Fruit fly (Drosophila melanogaster) whole organism, embryonic: ENCODE results near the gene CG31538.

Experiments
- CG10366 ChIP-seq: fragments of 200-800 bp; sonication (Bioruptor generic); IDR thresholded peaks from 2 replicates; pipeline ENCODE4 v1.3.6; 2022; ENCODE audit warnings: missing biosample characterization, missing genetic modification characterization
- CG10431 ChIP-seq: fragments of 200-800 bp; sonication (Bioruptor generic); optimal IDR thresholded peaks from 3 replicates; lab custom pipeline; 2018; ENCODE audit warnings: missing biosample characterization, mild to moderate bottlenecking, missing genetic modification characterization
- CG10979 ChIP-seq: fragments of 200-800 bp; sonication (Bioruptor generic); optimal IDR thresholded peaks from 2 replicates; lab custom pipeline; 2018; ENCODE audit warnings: missing biosample characterization, mild to moderate bottlenecking, missing genetic modification characterization, moderate library complexity
- CG11398 ChIP-seq: fragments of 200-800 bp; sonication (Bioruptor generic); optimal IDR thresholded peaks from 2 replicates; lab custom pipeline; 2016; ENCODE audit warnings: missing biosample characterization, missing genetic modification characterization
- CG11456 ChIP-seq: fragments of 200-800 bp; sonication (Bioruptor generic); IDR thresholded peaks from 3 replicates; pipeline ENCODE4 v1.3.6; 2022; ENCODE audit warnings: missing biosample characterization, missing genetic modification characterization
- CG12155 ChIP-seq: fragments of 200-800 bp; sonication (Bioruptor generic); optimal IDR thresholded peaks from 3 replicates; lab custom pipeline; 2016; ENCODE audit warnings: missing biosample characterization, missing genetic modification characterization
- CG13624 ChIP-seq: fragments of 200-800 bp; sonication (Bioruptor generic); optimal IDR thresholded peaks from 2 replicates; lab custom pipeline; 2016; ENCODE audit warnings: missing biosample characterization, missing genetic modification characterization
- CG14860 ChIP-seq: fragments of 200-800 bp; sonication (Bioruptor generic); IDR thresholded peaks from 3 replicates; pipeline ENCODE4 v1.3.6; 2022; ENCODE audit warnings: missing biosample characterization, missing genetic modification characterization; ENCODE audit not compliant: partially characterized antibody
- CG16813 ChIP-seq: fragments of 200-800 bp; sonication (Bioruptor generic); IDR thresholded peaks from 3 replicates; pipeline ENCODE4 v1.3.6; 2022; ENCODE audit warnings: missing biosample characterization, missing genetic modification characterization; ENCODE audit not compliant: partially characterized antibody
- CG1792 ChIP-seq: fragments of 200-800 bp; sonication (Bioruptor generic); optimal IDR thresholded peaks from 2 replicates; lab custom pipeline; 2016; ENCODE audit warnings: missing biosample characterization, missing genetic modification characterization
- CG2129 ChIP-seq: fragments of 200-800 bp; sonication (Bioruptor generic); IDR thresholded peaks from 2 replicates; pipeline ENCODE4 v1.3.6; 2022; ENCODE audit warnings: missing biosample characterization, missing genetic modification characterization; ENCODE audit not compliant: partially characterized antibody
- CG31365 ChIP-seq: fragments of 200-800 bp; sonication (Bioruptor generic); optimal IDR thresholded peaks from 2 replicates; lab custom pipeline; 2018; ENCODE audit warnings: missing biosample characterization, mild to moderate bottlenecking, missing genetic modification characterization
- CG4730 ChIP-seq: fragments of 200-800 bp; sonication (Bioruptor generic); IDR thresholded peaks from 2 replicates; pipeline ENCODE4 v1.3.6; 2022; ENCODE audit warnings: missing biosample characterization, missing genetic modification characterization
- CG6689 ChIP-seq: fragments of 200-800 bp; sonication (Bioruptor generic); IDR thresholded peaks from 2 replicates; pipeline ENCODE4 v1.3.6; 2022; ENCODE audit warnings: missing biosample characterization, missing genetic modification characterization
- CG7372 ChIP-seq: fragments of 200-800 bp; sonication (Bioruptor generic); IDR thresholded peaks from 2 replicates; pipeline ENCODE4 v1.3.6; 2022; ENCODE audit warnings: missing biosample characterization, missing genetic modification characterization
- CG9727 ChIP-seq: fragments of 200-800 bp; sonication (Bioruptor generic); optimal IDR thresholded peaks from 3 replicates; lab custom pipeline; 2017; ENCODE audit warnings: missing biosample characterization, mild to moderate bottlenecking, missing genetic modification characterization
- Doc2 ChIP-seq: fragments of 200-800 bp; sonication (Bioruptor generic); IDR thresholded peaks from 2 replicates; pipeline ENCODE4 v1.3.6; 2022; ENCODE audit warnings: missing biosample characterization, missing genetic modification characterization
- Fer2 ChIP-seq: fragments of 200-800 bp; sonication (Bioruptor generic); optimal IDR thresholded peaks from 2 replicates; lab custom pipeline; 2018; ENCODE audit warnings: missing biosample characterization, mild to moderate bottlenecking, missing genetic modification characterization, moderate library complexity
- Hr39 ChIP-seq: fragments of >200 bp; optimal IDR thresholded peaks from 2 replicates; lab custom pipeline; 2017
- Kr ChIP-seq: fragments of 200-800 bp; sonication (Bioruptor generic); optimal IDR thresholded peaks from 2 replicates; lab custom pipeline; 2017; ENCODE audit warnings: missing biosample characterization, mild to moderate bottlenecking, missing genetic modification characterization
- Max ChIP-seq: fragments of 200-800 bp; sonication (Bioruptor generic); optimal IDR thresholded peaks from 2 replicates; lab custom pipeline; 2016; ENCODE audit warnings: missing biosample characterization, mild to moderate bottlenecking, missing genetic modification characterization
- Oaz ChIP-seq: fragments of 200-800 bp; sonication (Bioruptor generic); IDR thresholded peaks from 2 replicates; pipeline ENCODE4 v1.3.6; 2022; ENCODE audit warnings: missing biosample characterization, missing genetic modification characterization
- Ptx1 ChIP-seq: fragments of 200-800 bp; sonication (Bioruptor generic); IDR thresholded peaks from 2 replicates; pipeline ENCODE4 v1.3.6; 2022; ENCODE audit warnings: missing biosample characterization, missing genetic modification characterization
- Spps ChIP-seq: fragments of 200-800 bp; sonication (Bioruptor generic); optimal IDR thresholded peaks from 2 replicates; lab custom pipeline; 2018; ENCODE audit warnings: missing biosample characterization, mild to moderate bottlenecking, missing genetic modification characterization
- amos ChIP-seq: fragments of 200-800 bp; sonication (Bioruptor generic); IDR thresholded peaks from 2 replicates; pipeline ENCODE4 v1.3.6; 2022; ENCODE audit warnings: missing biosample characterization, missing genetic modification characterization; ENCODE audit not compliant: partially characterized antibody
- az2 ChIP-seq: fragments of 200-800 bp; sonication (Bioruptor generic); optimal IDR thresholded peaks from 3 replicates; lab custom pipeline; 2016; ENCODE audit warnings: missing biosample characterization, missing genetic modification characterization
- bigmax ChIP-seq: fragments of 200-800 bp; sonication (Bioruptor generic); optimal IDR thresholded peaks from 2 replicates; lab custom pipeline; 2018; ENCODE audit warnings: missing biosample characterization, mild to moderate bottlenecking, missing genetic modification characterization
- chm ChIP-seq: fragments of 200-800 bp; sonication (Bioruptor generic); IDR thresholded peaks from 2 replicates; pipeline ENCODE4 v1.3.6; 2022; ENCODE audit warnings: missing biosample characterization, missing genetic modification characterization
- crol ChIP-seq: fragments of 200-800 bp; sonication (Bioruptor generic); IDR thresholded peaks from 2 replicates; pipeline ENCODE4 v1.3.6; 2022; ENCODE audit warnings: missing biosample characterization, missing genetic modification characterization
- dimm ChIP-seq: fragments of 200-800 bp; sonication (Bioruptor generic); IDR thresholded peaks from 2 replicates; pipeline ENCODE4 v1.3.6; 2022; ENCODE audit warnings: missing biosample characterization, missing genetic modification characterization
- ems ChIP-seq: fragments of 200-800 bp; sonication (Bioruptor generic); optimal IDR thresholded peaks from 3 replicates; lab custom pipeline; 2016; ENCODE audit warnings: missing biosample characterization, missing genetic modification characterization
- eyg ChIP-seq: fragments of 200-800 bp; sonication (Bioruptor generic); optimal IDR thresholded peaks from 3 replicates; lab custom pipeline; 2016; ENCODE audit warnings: missing biosample characterization, missing genetic modification characterization
- gce ChIP-seq: fragments of 200-800 bp; sonication (Bioruptor generic); IDR thresholded peaks from 3 replicates; pipeline ENCODE4 v1.3.6; 2022; ENCODE audit warnings: missing biosample characterization, missing genetic modification characterization
- gcm ChIP-seq: fragments of 200-800 bp; sonication (Bioruptor generic); optimal IDR thresholded peaks from 2 replicates; lab custom pipeline; 2019; ENCODE audit warnings: missing biosample characterization, mild to moderate bottlenecking, missing genetic modification characterization, moderate library complexity
- grau ChIP-seq: fragments of 200-800 bp; optimal IDR thresholded peaks from 3 replicates; lab custom pipeline; 2019; ENCODE audit warnings: missing biosample characterization, mild to moderate bottlenecking, missing genetic modification characterization, moderate library complexity
- ind ChIP-seq: fragments of 200-800 bp; sonication (Bioruptor generic); optimal IDR thresholded peaks from 3 replicates; lab custom pipeline; 2016; ENCODE audit warnings: missing biosample characterization, missing genetic modification characterization
- kni ChIP-seq: fragments of 200-800 bp; sonication (Bioruptor generic); optimal IDR thresholded peaks from 3 replicates; lab custom pipeline; 2017; ENCODE audit warnings: mild to moderate bottlenecking, missing biosample characterization, missing genetic modification reagents, missing genetic modification characterization
- lbe ChIP-seq: fragments of 200-800 bp; sonication (Bioruptor generic); optimal IDR thresholded peaks from 2 replicates; lab custom pipeline; 2016; ENCODE audit warnings: missing biosample characterization, mild to moderate bottlenecking, missing genetic modification characterization
- mam ChIP-seq: fragments of 200-800 bp; sonication (Bioruptor generic); optimal IDR thresholded peaks from 3 replicates; lab custom pipeline; 2016; ENCODE audit warnings: missing biosample characterization, missing genetic modification characterization
- mld ChIP-seq: fragments of 200-800 bp; sonication (Bioruptor generic); IDR thresholded peaks from 3 replicates; pipeline ENCODE4 v1.3.6; 2022; ENCODE audit warnings: missing biosample characterization, missing genetic modification characterization; ENCODE audit not compliant: partially characterized antibody
- odd ChIP-seq: fragments of 200-800 bp; sonication (Bioruptor generic); optimal IDR thresholded peaks from 2 replicates; lab custom pipeline; 2017; ENCODE audit warnings: missing biosample characterization, mild to moderate bottlenecking, missing genetic modification characterization
- pnt ChIP-seq: fragments of 200-800 bp; sonication (Bioruptor generic); optimal IDR thresholded peaks from 3 replicates; lab custom pipeline; 2016; ENCODE audit warnings: missing biosample characterization, missing genetic modification characterization
- row ChIP-seq: fragments of 200-800 bp; sonication (Bioruptor generic); IDR thresholded peaks from 3 replicates; pipeline ENCODE4 v1.3.6; 2022; ENCODE audit warnings: missing biosample characterization, missing genetic modification characterization
- sc ChIP-seq, 3 experiments: fragments of >200 bp in 2 of 3; fragments of 200-800 bp in 1 of 3; sonication (Bioruptor generic) in 1 of 3; optimal IDR thresholded peaks; 2 replicates in 2 of 3; 3 replicates in 1 of 3; lab custom pipeline; 2017; ENCODE audit warnings: mild to moderate bottlenecking in 1 of 3, missing biosample characterization in 1 of 3, missing genetic modification characterization in 1 of 3, missing genetic modification reagents in 1 of 3
- sd ChIP-seq: fragments of 200-800 bp; sonication (Bioruptor generic); optimal IDR thresholded peaks from 3 replicates; lab custom pipeline; 2018; ENCODE audit warnings: missing biosample characterization, mild to moderate bottlenecking, missing genetic modification characterization, moderate library complexity
- sima ChIP-seq: fragments of 200-800 bp; sonication (Bioruptor generic); optimal IDR thresholded peaks from 2 replicates; lab custom pipeline; 2016; ENCODE audit warnings: missing biosample characterization, missing genetic modification characterization
- so ChIP-seq: fragments of 200-800 bp; sonication (Bioruptor generic); IDR thresholded peaks from 3 replicates; pipeline ENCODE4 v1.3.6; 2022; ENCODE audit warnings: missing biosample characterization, missing genetic modification characterization
- sob ChIP-seq: fragments of 200-800 bp; sonication (Bioruptor generic); IDR thresholded peaks from 2 replicates; pipeline ENCODE4 v1.3.6; 2022; ENCODE audit warnings: missing biosample characterization, missing genetic modification characterization
- ssp ChIP-seq: fragments of 200-800 bp; sonication (Bioruptor generic); IDR thresholded peaks from 2 replicates; pipeline ENCODE4 v1.3.6; 2022; ENCODE audit warnings: missing biosample characterization, missing genetic modification characterization
- tll ChIP-seq, 2 experiments: fragments of 200-800 bp in 1 of 2; fragments of >200 bp in 1 of 2; sonication (Bioruptor generic) in 1 of 2; optimal IDR thresholded peaks; 2 replicates each; lab custom pipeline; 2017 to 2019; ENCODE audit warnings: missing biosample characterization in 2 of 2, missing genetic modification characterization in 2 of 2, mild to moderate bottlenecking in 1 of 2, moderate library complexity in 1 of 2
- zfh1 ChIP-seq: fragments of 200-800 bp; sonication (Bioruptor generic); IDR thresholded peaks from 3 replicates; pipeline ENCODE4 v1.3.6; 2022; ENCODE audit warnings: missing biosample characterization, missing genetic modification characterization

Gene CG31538

DNA sequence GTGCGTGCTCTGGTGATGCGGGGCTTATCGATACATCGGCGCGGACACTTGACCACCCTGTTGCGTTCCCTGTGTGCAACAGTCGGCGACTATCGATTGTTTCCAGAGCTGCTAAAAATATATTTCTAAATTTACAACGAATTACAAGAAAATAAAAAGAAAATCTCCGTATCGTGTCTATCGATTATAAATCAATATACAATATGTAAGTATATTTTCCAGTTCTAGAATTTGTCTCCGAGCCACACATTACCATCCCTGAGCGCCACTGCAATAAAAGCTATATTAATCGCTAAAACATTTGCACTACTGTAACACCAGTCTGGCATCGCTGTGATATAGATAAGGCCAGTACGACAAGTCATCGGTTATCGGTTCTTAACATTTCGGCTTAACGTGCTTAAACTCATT is 45.4 kb downstream of the CG31538 start, which contains the start of the genes Kat60 and Mms19 (continued):
- TF ChIP-seq CG13624 (GFP tag; lab: Kevin White, UChicago) (peak; percentile 58), lbe (peak; percentile 29), CG10366 (GFP tag; lab: Robert Waterston, UW) (peak; percentile 65), ems (GFP tag; lab: Kevin White, UChicago) (peak; percentile 50), CG1792 (GFP tag; lab: Kevin White, UChicago) (peak; percentile 14), ssp (GFP tag; lab: Robert Waterston, UW) (peak; percentile 76), gce (GFP tag; lab: Robert Waterston, UW) (no peak; the same call in 2 of the 3 replicates), ind (GFP tag; lab: Kevin White, UChicago) (peak; percentile 73), CG31365 (tag; lab: Kevin White, UChicago) (no peak), Spps (tag; lab: Kevin White, UChicago) (no peak), CG11456 (GFP tag; lab: Robert Waterston, UW) (peak; percentile 72; the same call in 2 of the 3 replicates), Hr39 (lab: Kevin White, UChicago) (no peak), sob (GFP tag; lab: Robert Waterston, UW) (peak; percentile 81), Ptx1 (GFP tag; lab: Robert Waterston, UW) (peak; percentile 84), row (GFP tag; lab: Robert Waterston, UW) (peak; percentile 95), CG11398 (no peak), sima (no peak), Kr (no peak), gcm (GFP tag; lab: Kevin White, UChicago) (peak; percentile 46), grau (tag; lab: Kevin White, UChicago) (no peak), chm (GFP tag; lab: Robert Waterston, UW) (peak; percentile 32), kni (GFP tag; lab: Kevin White, UChicago) (peak; percentile 33), CG6689 (GFP tag; lab: Robert Waterston, UW) (peak; percentile 80), so (GFP tag; lab: Robert Waterston, UW) (no peak), CG16813 (GFP tag; lab: Robert Waterston, UW) (peak; percentile 97), Oaz (GFP tag; lab: Robert Waterston, UW) (no peak), dimm (GFP tag; lab: Robert Waterston, UW) (no peak), CG9727 (GFP tag; lab: Kevin White, UChicago) (peak; percentile 76), CG10431 (GFP tag; lab: Kevin White, UChicago) (no peak), CG4730 (GFP tag; lab: Robert Waterston, UW) (peak; percentile 45; the same call in 1 of the 2 replicates), eyg (GFP tag; lab: Kevin White, UChicago) (peak; percentile 19), zfh1 (GFP tag; lab: Robert Waterston, UW) (peak; percentile 69; the same call in 2 of the 3 replicates), mam (GFP tag; lab: Kevin White, UChicago) (peak; percentile 82), mld (peak; percentile 80), CG7372 (GFP tag; lab: Robert Waterston, UW) (peak; percentile 39; the same call in 1 of the 2 replicates), pnt (peak; percentile 60), Doc2 (no peak), CG10979 (tag; lab: Kevin White, UChicago) (peak; percentile 36), CG14860 (GFP tag; lab: Robert Waterston, UW) (peak; percentile 93), bigmax (GFP tag; lab: Kevin White, UChicago) (no peak), Max (GFP tag; lab: Kevin White, UChicago) (peak; percentile 72), CG2129 (GFP tag; lab: Robert Waterston, UW) (peak; percentile 88), sd (tag; lab: Kevin White, UChicago) (no peak), odd (GFP tag; lab: Kevin White, UChicago) (no peak), tll (GFP tag; optimal IDR thresholded peaks at IDR 0.05; lab: Kevin White, UChicago) (peak in 1 of 2 experiments; percentile 97), CG12155 (GFP tag; lab: Kevin White, UChicago) (peak; percentile 66), Fer2 (peak; percentile 20), sc (optimal IDR thresholded peaks at IDR 0.05; lab: Kevin White, UChicago) (no peak), sc (GFP tag; optimal IDR thresholded peaks at IDR 0.05; lab: Kevin White, UChicago) (no peak), crol (0 out of 2 replicates have a peak, but pooled peaks have one; percentile 26), amos (GFP tag; lab: Robert Waterston, UW) (peak; percentile 96), az2 (GFP tag; lab: Kevin White, UChicago) (peak; percentile 66)
